Fruit fly (Drosophila melanogaster) whole organism, embryonic: ENCODE results near the gene CG13898.
A peak's percentile ranks its signal among the peaks of the same experiment; 100 is the strongest.

Experiments used
- ATbp ChIP-seq: fragments of 200-800 bp; sonication (Bioruptor generic); optimal IDR thresholded peaks from 2 replicates; lab custom pipeline; 2017; ENCODE audit warnings: missing biosample characterization, mild to moderate bottlenecking, missing genetic modification characterization, missing genetic modification reagents
- CG34422 ChIP-seq: fragments of 200-800 bp; sonication (Bioruptor generic); IDR thresholded peaks from 3 replicates; pipeline ENCODE4 v1.3.6; 2022; ENCODE audit warnings: missing biosample characterization, missing genetic modification characterization
- CG6854 ChIP-seq: fragments of 200-800 bp; sonication (Bioruptor generic); optimal IDR thresholded peaks from 3 replicates; lab custom pipeline; 2017; ENCODE audit warnings: missing biosample characterization, mild to moderate bottlenecking, missing genetic modification characterization
- Rfx ChIP-seq: fragments of 200-800 bp; sonication (Bioruptor generic); IDR thresholded peaks from 2 replicates; pipeline ENCODE4 v1.3.6; 2022; ENCODE audit warnings: missing biosample characterization, missing genetic modification characterization
- TFAM ChIP-seq: fragments of 200-800 bp; sonication (Bioruptor generic); optimal IDR thresholded peaks from 2 replicates; lab custom pipeline; 2017; ENCODE audit warnings: missing biosample characterization, missing genetic modification characterization, inconsistent platforms
- danr ChIP-seq: fragments of 200-800 bp; sonication (Bioruptor generic); IDR thresholded peaks from 2 replicates; pipeline ENCODE4 v1.3.6; 2022; ENCODE audit warnings: missing biosample characterization, missing genetic modification characterization
- esg ChIP-seq: fragments of 200-800 bp; sonication (Bioruptor generic); conservative IDR thresholded peaks from 2 replicates; pipeline ENCODE4 v1.3.6; 2022; ENCODE audit warnings: missing biosample characterization, missing genetic modification characterization
- fd96Cb ChIP-seq: fragments of 200-800 bp; sonication (Bioruptor generic); optimal IDR thresholded peaks from 2 replicates; lab custom pipeline; 2018; ENCODE audit warnings: missing biosample characterization, mild to moderate bottlenecking, missing genetic modification characterization, moderate library complexity
- hth ChIP-seq: fragments of >200 bp; optimal IDR thresholded peaks from 2 replicates; lab custom pipeline; 2017; ENCODE audit warnings: inconsistent platforms
- ranshi ChIP-seq: fragments of 200-800 bp; sonication (Bioruptor generic); IDR thresholded peaks from 2 replicates; pipeline ENCODE4 v1.3.6; 2022; ENCODE audit warnings: missing biosample characterization, missing genetic modification characterization
- rib ChIP-seq: fragments of 200-800 bp; sonication (Bioruptor generic); IDR thresholded peaks from 2 replicates; pipeline ENCODE4 v1.3.6; 2022; ENCODE audit warnings: missing biosample characterization, missing genetic modification characterization
- seq ChIP-seq: fragments of 200-800 bp; sonication (Bioruptor generic); IDR thresholded peaks from 2 replicates; pipeline ENCODE4 v1.3.6; 2022; ENCODE audit warnings: missing biosample characterization, missing genetic modification characterization

DNA sequence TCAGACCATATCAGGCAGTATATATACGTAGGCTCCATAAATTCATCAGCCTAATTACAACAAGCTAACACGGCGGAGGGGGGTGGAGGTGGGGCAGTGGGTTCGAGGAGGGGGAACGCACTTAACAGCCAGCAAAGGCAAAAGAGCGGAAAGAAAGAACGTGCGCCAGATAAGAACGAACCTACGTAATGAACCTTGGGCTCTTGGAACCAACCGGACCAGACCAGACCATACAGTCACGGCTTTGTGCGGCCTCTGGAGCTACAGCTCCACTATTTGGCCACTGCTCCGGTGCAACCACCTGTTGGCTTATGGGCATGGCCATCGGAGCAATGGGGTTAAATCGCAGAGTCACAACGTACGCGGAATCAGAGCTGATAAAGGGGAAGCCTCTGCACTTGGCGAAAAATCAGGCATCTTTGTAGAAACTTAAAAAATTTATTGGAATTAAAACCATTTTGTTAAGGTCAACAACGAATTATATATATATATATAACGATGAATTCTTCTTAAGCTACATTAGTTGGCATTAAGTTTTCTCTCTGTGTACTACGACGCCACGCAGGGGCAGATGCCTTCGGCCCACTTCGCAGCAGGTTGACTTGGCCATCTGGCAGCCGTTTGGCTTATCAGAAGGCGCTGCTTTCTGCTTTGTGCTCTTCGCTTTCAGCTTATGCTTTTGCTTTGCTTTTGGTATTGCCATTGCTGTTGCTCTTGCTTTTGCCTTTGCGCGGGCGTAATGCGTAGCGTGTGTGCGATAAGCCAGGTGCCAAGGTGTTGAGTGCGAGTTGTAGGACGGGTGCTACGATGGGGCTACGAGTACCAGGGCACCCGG, 22.8 kb downstream of the CG13898 start:
- TF ChIP-seq esg (GFP tag; lab: Robert Waterston, UW), result peak; percentile 94
- TF ChIP-seq ranshi (GFP tag; lab: Robert Waterston, UW), result peak; percentile 98
- no peak for TF ChIP-seq hth (lab: Kevin White, UChicago)
- TF ChIP-seq danr (GFP tag; lab: Robert Waterston, UW), result peak; percentile 93
- peak; percentile 97 for TF ChIP-seq CG34422 (GFP tag; lab: Robert Waterston, UW)
- TF ChIP-seq seq (GFP tag; lab: Robert Waterston, UW), result peak; percentile 97
- peak; percentile 90 for TF ChIP-seq rib
- TF ChIP-seq fd96Cb (tag; lab: Kevin White, UChicago), result peak; percentile 73
- TF ChIP-seq ATbp, result peak; percentile 92
- peak; percentile 30 for TF ChIP-seq TFAM
- peak; percentile 71 for TF ChIP-seq CG6854
- TF ChIP-seq Rfx (GFP tag; lab: Robert Waterston, UW), result peak; percentile 98
